Worm (Caenorhabditis elegans): Measurements from ENCODE around the gene K03H9.3.

ce11 chrII:6413788-6414187, 9.1 kb upstream of the K03H9.3 start:
- no peak for TF ChIP-seq nhr-76 (tag; optimal IDR thresholded peaks at IDR 0.05)
- TF ChIP-seq tbx-8 (GFP tag; optimal IDR thresholded peaks at IDR 0.05), result no peak
- no peak for TF ChIP-seq lin-13 (tag; optimal IDR thresholded peaks at IDR 0.05)
- no peak for TF ChIP-seq unc-62 (GFP tag; optimal IDR thresholded peaks at IDR 0.05)
- TF ChIP-seq nhr-28 (tag; optimal IDR thresholded peaks at IDR 0.05), result no peak
- no peak for TF ChIP-seq ztf-11 (tag; optimal IDR thresholded peaks at IDR 0.05)
- TF ChIP-seq nhr-237 (tag; optimal IDR thresholded peaks at IDR 0.05), result no peak
- TF ChIP-seq nhr-12 (tag; optimal IDR thresholded peaks at IDR 0.05), result no peak
- no peak for TF ChIP-seq snpc-4 (tag; optimal IDR thresholded peaks at IDR 0.05)

Measured in whole organism, mixed stage, embryonic.